Worm (Caenorhabditis elegans): ENCODE data around the gene ZC239.13.

ce11 chrII:3202519-3202918 is 20.1 kb downstream of the ZC239.13 start, which contains the start of gene sri-53:
- TF ChIP-seq B0310.2 (tag; optimal IDR thresholded peaks at IDR 0.05) (no peak), ceh-36 (tag; optimal IDR thresholded peaks at IDR 0.05) (no peak), flt-1 (GFP tag; IDR thresholded peaks at IDR 0.05) (no peak), aly-1 (tag; optimal IDR thresholded peaks at IDR 0.05) (no peak), tra-4 (tag; optimal IDR thresholded peaks at IDR 0.05) (no peak)
